Fruit fly (Drosophila melanogaster) whole organism, wandering third instar larva: Measurements from ENCODE around the gene CG12219.
A peak's percentile ranks its signal among the peaks of the same experiment; 100 is the strongest.

Source experiments
- Abd-B ChIP-seq: fragments of >200 bp; optimal IDR thresholded peaks from 2 replicates; lab custom pipeline; 2017; ENCODE audit warnings: missing biosample characterization, missing genetic modification characterization
- CG32264 ChIP-seq: fragments of 200-800 bp; sonication (Bioruptor generic); optimal IDR thresholded peaks from 2 replicates; lab custom pipeline; 2016; ENCODE audit warnings: missing biosample characterization, missing genetic modification characterization
- CG9705 ChIP-seq: fragments of 200-800 bp; sonication (Bioruptor generic); optimal IDR thresholded peaks from 2 replicates; lab custom pipeline; 2018; ENCODE audit warnings: missing biosample characterization, mild to moderate bottlenecking, missing genetic modification characterization
- CrebA ChIP-seq: fragments of 200-800 bp; sonication (Bioruptor generic); optimal IDR thresholded peaks from 2 replicates; lab custom pipeline; 2016; ENCODE audit warnings: missing biosample characterization, mild to moderate bottlenecking, missing genetic modification characterization, borderline replicate concordance
- Dfd ChIP-seq: fragments of >200 bp; optimal IDR thresholded peaks from 2 replicates; lab custom pipeline; 2017; ENCODE audit warnings: missing biosample characterization, missing genetic modification characterization
- Dif ChIP-seq: fragments of 200-275, 200-300 bp; sonication (Bioruptor generic); optimal IDR thresholded peaks from 2 replicates; lab custom pipeline; 2018; ENCODE audit warnings: missing biosample characterization, missing genetic modification characterization; ENCODE audit not compliant: partially characterized antibody
- GATAd ChIP-seq: sonication (Bioruptor generic); optimal IDR thresholded peaks from 2 replicates; lab custom pipeline; 2016; ENCODE audit warnings: missing biosample characterization, missing genetic modification characterization
- HLH106 ChIP-seq: fragments of 200-800 bp; optimal IDR thresholded peaks from 3 replicates; lab custom pipeline; 2019; ENCODE audit warnings: missing biosample characterization, mild to moderate bottlenecking, missing genetic modification characterization, moderate library complexity
- Hnf4 ChIP-seq: fragments of 200-800 bp; sonication (Bioruptor generic); optimal IDR thresholded peaks from 2 replicates; lab custom pipeline; 2016; ENCODE audit warnings: missing biosample characterization, mild to moderate bottlenecking, missing genetic modification characterization
- Hr78 ChIP-seq: fragments of >200 bp; optimal IDR thresholded peaks from 2 replicates; lab custom pipeline; 2017; ENCODE audit warnings: missing biosample characterization, missing genetic modification characterization
- Hr83 ChIP-seq: fragments of 200-300 bp; sonication (Bioruptor generic); optimal IDR thresholded peaks from 2 replicates; lab custom pipeline; 2016; ENCODE audit warnings: missing biosample characterization, mild to moderate bottlenecking, missing genetic modification characterization, moderate library complexity; ENCODE audit not compliant: poor library complexity, severe bottlenecking
- Jra ChIP-seq: sonication (Bioruptor generic); optimal IDR thresholded peaks from 2 replicates; lab custom pipeline; 2016; ENCODE audit warnings: missing biosample characterization, missing genetic modification characterization
- Mio ChIP-seq: sonication (Bioruptor generic); optimal IDR thresholded peaks from 2 replicates; lab custom pipeline; 2016; ENCODE audit warnings: missing biosample characterization, missing genetic modification characterization
- Myc ChIP-seq: fragments of >200 bp; optimal IDR thresholded peaks from 2 replicates; lab custom pipeline; 2017
- N ChIP-seq: fragments of >200 bp; optimal IDR thresholded peaks from 2 replicates; lab custom pipeline; 2018; ENCODE audit warnings: missing biosample characterization, missing external identifiers, missing genetic modification characterization
- OdsH ChIP-seq: fragments of 200-800 bp; sonication (Bioruptor generic); optimal IDR thresholded peaks from 2 replicates; lab custom pipeline; 2016; ENCODE audit warnings: missing biosample characterization, mild to moderate bottlenecking, missing genetic modification characterization
- Rel ChIP-seq, 2 experiments: fragments of 200-800 bp; sonication (Bioruptor generic) in 1 of 2; optimal IDR thresholded peaks; 2 replicates in 1 of 2; 3 replicates in 1 of 2; lab custom pipeline; 2016 to 2019; ENCODE audit warnings: mild to moderate bottlenecking in 2 of 2, missing biosample characterization in 2 of 2, missing genetic modification characterization in 2 of 2, moderate library complexity in 1 of 2
- Sp1 ChIP-seq: fragments of 200-800 bp; sonication (Bioruptor generic); optimal IDR thresholded peaks from 3 replicates; lab custom pipeline; 2019; ENCODE audit warnings: missing biosample characterization, mild to moderate bottlenecking, missing genetic modification characterization, moderate library complexity
- Vsx2 ChIP-seq: fragments of 200-300, 225-300 bp; sonication (Bioruptor generic); optimal IDR thresholded peaks from 2 replicates; lab custom pipeline; 2018; ENCODE audit warnings: missing biosample characterization, missing genetic modification characterization; ENCODE audit not compliant: partially characterized antibody
- br ChIP-seq: fragments of 200-800 bp; sonication (Bioruptor generic); optimal IDR thresholded peaks from 2 replicates; lab custom pipeline; 2016; ENCODE audit warnings: missing biosample characterization, missing genetic modification characterization
- brk ChIP-seq: fragments of 200-800 bp; sonication (Bioruptor generic); optimal IDR thresholded peaks from 2 replicates; lab custom pipeline; 2016; ENCODE audit warnings: missing biosample characterization, mild to moderate bottlenecking, missing genetic modification characterization
- dl ChIP-seq, 2 experiments: fragments of 175-275, 200-275 bp in 1 of 2; fragments of 200-275 bp in 1 of 2; sonication (Bioruptor generic); optimal IDR thresholded peaks; lab custom pipeline; 2018; ENCODE audit warnings: mild to moderate bottlenecking in 2 of 2, missing biosample characterization in 2 of 2, missing genetic modification characterization in 2 of 2, moderate library complexity in 2 of 2; ENCODE audit not compliant: partially characterized antibody in 2 of 2, insufficient read depth in 1 of 2
- dmrt93B ChIP-seq: fragments of 200-800 bp; sonication (Bioruptor generic); optimal IDR thresholded peaks from 2 replicates; lab custom pipeline; 2018; ENCODE audit warnings: missing biosample characterization, mild to moderate bottlenecking, missing genetic modification characterization
- dsf ChIP-seq: sonication (Bioruptor generic); optimal IDR thresholded peaks from 2 replicates; lab custom pipeline; 2016; ENCODE audit warnings: missing biosample characterization, missing genetic modification characterization, borderline replicate concordance
- ey ChIP-seq: fragments of 200-800 bp; sonication (Bioruptor generic); optimal IDR thresholded peaks from 2 replicates; lab custom pipeline; 2016; ENCODE audit warnings: missing biosample characterization, missing genetic modification characterization
- foxo ChIP-seq, 2 experiments: fragments of 200-800 bp; sonication (Bioruptor generic); optimal IDR thresholded peaks; 2 replicates in 1 of 2; 3 replicates in 1 of 2; lab custom pipeline; 2016 to 2017; ENCODE audit warnings: missing biosample characterization in 2 of 2, missing genetic modification characterization in 2 of 2
- fru ChIP-seq: fragments of 200-800 bp; sonication (Bioruptor generic); optimal IDR thresholded peaks from 3 replicates; lab custom pipeline; 2016; ENCODE audit warnings: missing biosample characterization, mild to moderate bottlenecking, missing genetic modification characterization
- h ChIP-seq: fragments of 200-800 bp; sonication (Bioruptor generic); optimal IDR thresholded peaks from 3 replicates; lab custom pipeline; 2016; ENCODE audit warnings: missing biosample characterization, mild to moderate bottlenecking, missing genetic modification characterization
- jim ChIP-seq: fragments of 175-275, 200-325 bp; sonication (Bioruptor generic); optimal IDR thresholded peaks from 2 replicates; lab custom pipeline; 2016; ENCODE audit warnings: missing biosample characterization, mild to moderate bottlenecking, missing genetic modification characterization
- lola ChIP-seq: fragments of >200 bp; optimal IDR thresholded peaks from 2 replicates; lab custom pipeline; 2017; ENCODE audit warnings: missing biosample characterization, missing genetic modification characterization
- pan ChIP-seq: fragments of >200 bp; optimal IDR thresholded peaks from 2 replicates; lab custom pipeline; 2017
- psq ChIP-seq: fragments of 200-800 bp; sonication (Bioruptor generic); optimal IDR thresholded peaks from 3 replicates; lab custom pipeline; 2017; ENCODE audit warnings: missing biosample characterization, mild to moderate bottlenecking, missing genetic modification characterization, moderate library complexity
- rgr ChIP-seq: fragments of 200-800 bp; sonication (Bioruptor generic); optimal IDR thresholded peaks from 3 replicates; lab custom pipeline; 2016; ENCODE audit warnings: missing biosample characterization, mild to moderate bottlenecking, missing genetic modification characterization
- sage ChIP-seq: fragments of 200-800 bp; sonication (Bioruptor generic); optimal IDR thresholded peaks from 2 replicates; lab custom pipeline; 2016; ENCODE audit warnings: missing biosample characterization, mild to moderate bottlenecking, missing genetic modification characterization
- sv ChIP-seq: fragments of 200-800 bp; sonication (Bioruptor generic); optimal IDR thresholded peaks from 3 replicates; lab custom pipeline; 2016; ENCODE audit warnings: missing biosample characterization, missing genetic modification characterization
- tai ChIP-seq: sonication (Bioruptor generic); optimal IDR thresholded peaks from 2 replicates; lab custom pipeline; 2016; ENCODE audit warnings: missing biosample characterization, missing genetic modification characterization
- usp ChIP-seq: fragments of >200 bp; optimal IDR thresholded peaks from 2 replicates; lab custom pipeline; 2017; ENCODE audit warnings: missing biosample characterization, missing genetic modification characterization
- woc ChIP-seq: sonication (Bioruptor generic); optimal IDR thresholded peaks from 2 replicates; lab custom pipeline; 2016; ENCODE audit warnings: missing biosample characterization, mild to moderate bottlenecking, missing genetic modification characterization

Gene CG12219

DNA sequence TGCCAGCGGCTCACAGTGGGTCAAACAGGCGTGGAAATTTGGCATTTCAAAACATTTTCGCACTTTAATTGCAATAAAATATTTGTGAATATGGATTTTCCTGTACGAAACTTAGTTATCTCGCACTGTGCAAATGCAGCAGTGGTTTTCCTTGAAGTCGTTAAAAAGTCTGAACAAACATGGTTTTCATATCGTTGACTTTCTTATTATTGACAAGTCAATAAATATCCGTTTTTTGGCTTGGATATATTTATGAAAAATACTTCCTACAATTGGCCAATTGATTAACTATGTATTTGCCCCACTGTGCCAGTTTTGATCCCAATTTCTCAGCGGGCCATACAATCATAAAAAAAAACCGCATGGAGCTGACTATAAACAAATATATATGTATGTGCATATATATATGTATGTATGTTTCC, 35.6 kb downstream of the CG12219 start (continued):
- TF ChIP-seq Dif (GFP tag; lab: Kevin White, UChicago) (no peak), Hnf4 (GFP tag; lab: Kevin White, UChicago) (peak; percentile 76), psq (GFP tag; lab: Kevin White, UChicago) (peak; percentile 81), CG32264 (GFP tag; lab: Kevin White, UChicago) (peak; percentile 58), Dfd (no peak), N (GFP tag; lab: Kevin White, UChicago) (no peak), HLH106 (tag; lab: Kevin White, UChicago) (peak; percentile 79), Hr78 (no peak), usp (GFP tag; lab: Kevin White, UChicago) (no peak), jim (no peak), lola (GFP tag; lab: Kevin White, UChicago) (no peak)

DNA sequence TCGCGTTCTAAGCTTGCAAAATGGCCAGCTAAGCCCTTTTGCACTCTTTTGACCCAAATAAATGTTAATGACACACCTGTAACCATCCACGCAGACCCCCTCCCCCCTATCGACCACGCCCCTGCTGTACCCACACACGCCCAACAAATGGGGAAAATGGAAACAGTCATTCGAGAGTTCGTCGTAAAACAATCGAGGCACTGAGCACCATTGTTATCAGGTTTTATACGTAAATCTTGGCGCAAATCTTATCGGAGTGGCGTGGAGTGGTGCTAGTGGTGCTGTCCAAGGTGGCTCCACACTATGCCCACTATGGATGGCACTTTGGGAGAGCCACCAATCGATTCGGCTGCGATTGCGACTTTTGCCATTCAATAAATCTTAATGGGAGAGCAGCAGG, 36.6 kb downstream of the CG12219 start:
- no peak for TF ChIP-seq Dif (GFP tag; lab: Kevin White, UChicago)
- TF ChIP-seq CG32264 (GFP tag; lab: Kevin White, UChicago) = no peak
- no peak for TF ChIP-seq Abd-B
- TF ChIP-seq dsf (GFP tag; lab: Kevin White, UChicago) = no peak
- no peak for TF ChIP-seq Rel (GFP tag; optimal IDR thresholded peaks at IDR 0.05; lab: Kevin White, UChicago)
- TF ChIP-seq Rel (tag; optimal IDR thresholded peaks at IDR 0.05; lab: Kevin White, UChicago) = no peak

DNA sequence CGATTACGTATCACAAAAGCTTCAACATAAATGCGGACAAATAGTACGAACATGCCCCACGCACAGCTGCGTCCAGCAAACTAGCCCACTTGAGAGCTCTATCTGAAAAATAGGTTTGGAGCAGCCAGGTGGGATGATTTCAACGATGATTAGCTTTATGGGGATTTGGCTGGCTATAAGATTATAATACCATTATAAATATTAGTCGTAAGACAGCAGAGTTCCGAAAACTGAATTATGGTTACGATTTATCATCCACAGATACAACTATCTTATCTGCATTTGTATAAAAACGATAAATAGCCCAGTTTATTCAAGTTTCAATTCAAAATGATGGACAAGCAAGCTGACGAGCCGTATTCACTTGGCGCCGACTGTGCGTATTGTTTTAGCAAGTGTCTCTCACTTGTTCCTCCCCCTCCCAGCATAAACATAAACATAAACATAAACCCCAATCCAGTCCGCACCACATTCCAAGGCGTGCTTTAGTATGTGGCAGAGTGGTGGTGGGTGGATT, 37.4 kb downstream of the CG12219 start:
- TF ChIP-seq Dfd (no peak), sv (GFP tag; lab: Kevin White, UChicago) (peak; percentile 36)

DNA sequence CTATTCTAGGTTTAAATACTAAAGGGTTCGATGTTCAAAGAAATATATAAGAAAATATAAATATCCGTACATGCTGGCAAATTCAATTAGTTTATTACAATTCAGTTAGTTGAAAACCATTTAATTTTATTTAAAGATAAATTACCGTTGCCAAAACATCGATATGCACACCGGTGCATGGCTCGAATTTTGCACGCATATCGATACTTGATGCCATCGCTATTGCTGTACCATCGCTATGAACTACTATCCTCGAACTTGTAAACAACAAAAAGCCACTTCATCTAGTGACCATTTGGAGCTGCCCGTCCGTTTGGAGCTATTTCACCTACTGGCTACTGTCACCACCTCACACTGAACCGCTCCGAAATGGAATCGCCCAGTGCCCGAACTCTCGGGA, 40.2 kb downstream of the CG12219 start, which contains the start of gene Josd:
Gene Josd, plus strand, starts transcription at position 270 of the 400 bp plus-strand sequence.
- TF ChIP-seq HLH106 (tag; lab: Kevin White, UChicago) = no peak
- peak; percentile 36 for TF ChIP-seq woc
- no peak for TF ChIP-seq br (GFP tag; lab: Kevin White, UChicago)
- no peak for TF ChIP-seq Dfd
- no peak for TF ChIP-seq sv (GFP tag; lab: Kevin White, UChicago)
- TF ChIP-seq CG9705 = no peak
- no peak for TF ChIP-seq ey
- no peak for TF ChIP-seq Sp1 (GFP tag; lab: Kevin White, UChicago)
- no peak for TF ChIP-seq Vsx2
- peak in 1 of 2 experiments; percentile 11 for TF ChIP-seq foxo (GFP tag; optimal IDR thresholded peaks at IDR 0.05; lab: Kevin White, UChicago)
- no peak for TF ChIP-seq dl (GFP tag; optimal IDR thresholded peaks at IDR 0.05; lab: Kevin White, UChicago; ENCODE audit: insufficient read depth in 1 of 2, partially characterized antibody in 2 of 2)
- no peak for TF ChIP-seq pan (lab: Kevin White, UChicago)
- no peak for TF ChIP-seq fru (GFP tag; lab: Kevin White, UChicago)
- TF ChIP-seq sage = no peak
- no peak for TF ChIP-seq CrebA (GFP tag; lab: Kevin White, UChicago)
- no peak for TF ChIP-seq N (GFP tag; lab: Kevin White, UChicago)
- peak; percentile 24 for TF ChIP-seq Hr83
- TF ChIP-seq jim = no peak
- no peak for TF ChIP-seq Hr78
- TF ChIP-seq dsf (GFP tag; lab: Kevin White, UChicago) = no peak
- no peak for TF ChIP-seq lola (GFP tag; lab: Kevin White, UChicago)
- no peak for TF ChIP-seq psq (GFP tag; lab: Kevin White, UChicago)
- TF ChIP-seq tai (GFP tag; lab: Kevin White, UChicago) = no peak
- no peak for TF ChIP-seq Myc
- peak; percentile 10 for TF ChIP-seq Hnf4 (GFP tag; lab: Kevin White, UChicago)
- TF ChIP-seq brk (GFP tag; lab: Kevin White, UChicago) = no peak
- no peak for TF ChIP-seq GATAd (GFP tag; lab: Kevin White, UChicago)
- TF ChIP-seq Mio (GFP tag; lab: Kevin White, UChicago) = no peak
- no peak for TF ChIP-seq OdsH (GFP tag; lab: Kevin White, UChicago)
- TF ChIP-seq CG32264 (GFP tag; lab: Kevin White, UChicago) = no peak
- peak; percentile 17 for TF ChIP-seq h (GFP tag; lab: Kevin White, UChicago)
- no peak for TF ChIP-seq Rel (GFP tag; optimal IDR thresholded peaks at IDR 0.05; lab: Kevin White, UChicago)
- peak; percentile 67 for TF ChIP-seq Rel (tag; optimal IDR thresholded peaks at IDR 0.05; lab: Kevin White, UChicago)
- no peak for TF ChIP-seq dmrt93B (GFP tag; lab: Kevin White, UChicago)
- no peak for TF ChIP-seq Jra
- TF ChIP-seq rgr (GFP tag; lab: Kevin White, UChicago) = peak; percentile 11
- no peak for TF ChIP-seq Dif (GFP tag; lab: Kevin White, UChicago)
- TF ChIP-seq usp (GFP tag; lab: Kevin White, UChicago) = no peak
- no peak for TF ChIP-seq Abd-B
